Fruit fly (Drosophila melanogaster) whole organism, larva: ENCODE measurements around the gene Nos.

ENCODE experiments used
- noc ChIP-seq: fragments of 200-800 bp; sonication (Bioruptor generic); optimal IDR thresholded peaks from 3 replicates; lab custom pipeline; 2019; ENCODE audit warnings: missing biosample characterization, mild to moderate bottlenecking, missing genetic modification characterization, moderate library complexity

The Nos gene

dm6 chr2L:10801951-10802780 lies 35.1 kb downstream of the Nos start:
- no peak for TF ChIP-seq noc (tag; lab: Kevin White, UChicago)

- no peak for TF ChIP-seq noc (tag; lab: Kevin White, UChicago)
These were observed 36.2 kb downstream of the Nos start, which contains the start of gene CG31869 for dm6 chr2L:10800877-10801719. Gene CG31869, minus strand, starts transcription at chr2L:10801109.

- TF ChIP-seq noc (tag; lab: Kevin White, UChicago), result no peak
These were observed 41.6 kb downstream of the Nos start for dm6 chr2L:10795731-10796130.

dm6 chr2L:10794032-10794431 lies 43.3 kb downstream of the Nos start:
- no peak for TF ChIP-seq noc (tag; lab: Kevin White, UChicago)

- TF ChIP-seq noc (tag; lab: Kevin White, UChicago), result no peak
These were observed 45.2 kb downstream of the Nos start for dm6 chr2L:10792072-10792471.

dm6 chr2L:10791343-10791742 lies 46.0 kb downstream of the Nos start:
- TF ChIP-seq noc (tag; lab: Kevin White, UChicago), result no peak

- no peak for TF ChIP-seq noc (tag; lab: Kevin White, UChicago)
These were observed 47.4 kb downstream of the Nos start, which contains the start of gene CG31870 for dm6 chr2L:10789922-10790321. Gene CG31870, plus strand, starts transcription at chr2L:10790222.

- TF ChIP-seq noc (tag; lab: Kevin White, UChicago), result no peak
These were observed 56.1 kb downstream of the Nos start for dm6 chr2L:10781252-10781651.

dm6 chr2L:10774041-10774440 lies 63.3 kb downstream of the Nos start:
- no peak for TF ChIP-seq noc (tag; lab: Kevin White, UChicago)

dm6 chr2L:10770568-10770967 lies 66.7 kb downstream of the Nos start, which contains the start of gene CG17127:
Gene CG17127, plus strand, starts transcription at chr2L:10770868.
- no peak for TF ChIP-seq noc (tag; lab: Kevin White, UChicago)

- no peak for TF ChIP-seq noc (tag; lab: Kevin White, UChicago)
These were observed 67.6 kb downstream of the Nos start, which contains the start of gene CG6724 for dm6 chr2L:10769708-10770107. Gene CG6724, minus strand, starts transcription at chr2L:10769952.

- no peak for TF ChIP-seq noc (tag; lab: Kevin White, UChicago)
These were observed 69.6 kb downstream of the Nos start, which contains the start of gene Ubc2 for dm6 chr2L:10767597-10768188. Gene Ubc2, minus strand, starts transcription at chr2L:10768006.

- TF ChIP-seq noc (tag; lab: Kevin White, UChicago), result no peak
These were observed 76.7 kb downstream of the Nos start, which contains the start of gene CG6495 for dm6 chr2L:10760422-10761166. Gene CG6495, plus strand, starts transcription at chr2L:10761116.

dm6 chr2L:10759624-10760023 lies 77.7 kb downstream of the Nos start:
- TF ChIP-seq noc (tag; lab: Kevin White, UChicago), result no peak
